Worm (Caenorhabditis elegans) whole organism, L1 larva: ENCODE data around the gene ttr-44.

Source experiments
- ama-1 ChIP-seq: fragments of 150-350 bp; optimal IDR thresholded peaks from 2 replicates; lab custom pipeline; 2014
- elt-3 ChIP-seq, 6 experiments: fragments of 150-350 bp in 1 of 6; sonication (generic microtip); optimal IDR thresholded peaks; 2 replicates each; lab custom pipeline; 2017 to 2018; ENCODE audit warnings: missing biosample characterization in 6 of 6, missing genetic modification characterization in 6 of 6, inconsistent platforms in 1 of 6
- lsy-2 ChIP-seq, 2 experiments: fragments of 150-350 bp; optimal IDR thresholded peaks; 2 replicates each; lab custom pipeline; 2014; ENCODE audit warnings: missing biosample characterization in 2 of 2, missing genetic modification characterization in 2 of 2
- mdl-1 ChIP-seq, 2 experiments: fragments of 150-350 bp; optimal IDR thresholded peaks; 2 replicates each; lab custom pipeline; 2014 to 2017; ENCODE audit warnings: missing biosample characterization in 2 of 2, missing genetic modification characterization in 2 of 2, inconsistent platforms in 1 of 2
- mep-1 ChIP-seq: fragments of 150-350 bp; optimal IDR thresholded peaks from 2 replicates; lab custom pipeline; 2014; ENCODE audit warnings: missing biosample characterization, missing genetic modification characterization
- nhr-12 ChIP-seq: sonication (generic microtip); optimal IDR thresholded peaks from 2 replicates; lab custom pipeline; 2017; ENCODE audit warnings: missing biosample characterization, missing genetic modification characterization
- nhr-77 ChIP-seq: fragments of 150-350 bp; optimal IDR thresholded peaks from 2 replicates; lab custom pipeline; 2014; ENCODE audit warnings: missing biosample characterization, missing genetic modification characterization
- pag-3 ChIP-seq: sonication (generic microtip); optimal IDR thresholded peaks from 2 replicates; lab custom pipeline; 2017; ENCODE audit warnings: missing genetic modification characterization, mild to moderate bottlenecking, missing compliant biosample characterization, antibody characterized with exemption, borderline replicate concordance; ENCODE audit not compliant: insufficient read depth
- ztf-4 ChIP-seq: fragments of 150-350 bp; optimal IDR thresholded peaks from 2 replicates; lab custom pipeline; 2014; ENCODE audit warnings: missing biosample characterization, missing genetic modification characterization

DNA sequence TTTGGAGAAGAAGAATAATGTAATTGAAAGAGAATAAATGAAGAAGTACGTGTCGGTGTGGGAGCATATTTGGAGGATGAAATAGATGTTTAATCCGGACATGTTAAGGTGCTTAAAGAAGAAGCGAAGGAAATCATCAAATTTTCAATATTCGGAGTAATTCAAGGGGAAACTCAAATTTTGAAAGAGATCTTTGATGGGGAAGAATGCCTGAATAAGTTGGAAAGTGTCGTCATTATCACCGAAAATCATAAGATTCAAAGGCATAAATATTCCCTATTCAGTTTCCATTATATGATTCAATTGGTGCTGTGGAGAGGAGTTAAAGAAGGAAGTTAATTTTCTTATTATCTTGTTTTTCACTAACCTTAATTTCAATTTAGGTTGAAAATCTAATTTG is 15.4 kb downstream of the ttr-44 start, which contains the start of gene semi-1:
- no peak for TF ChIP-seq mdl-1 (tag; optimal IDR thresholded peaks at IDR 0.05; lab: Kevin White, UChicago)
- TF ChIP-seq lsy-2 (tag; optimal IDR thresholded peaks at IDR 0.05; lab: Kevin White, UChicago), result no peak
- TF ChIP-seq ama-1, result no peak
- TF ChIP-seq pag-3 (tag; lab: Kevin White, UChicago), result no peak
- no peak for TF ChIP-seq elt-3 (tag; optimal IDR thresholded peaks at IDR 0.05; lab: Kevin White, UChicago)
- TF ChIP-seq mep-1 (tag; lab: Kevin White, UChicago), result no peak
- no peak for TF ChIP-seq ztf-4
- TF ChIP-seq nhr-12 (tag; lab: Kevin White, UChicago), result no peak
- no peak for TF ChIP-seq nhr-77 (tag; lab: Kevin White, UChicago)
